Fruit fly (Drosophila melanogaster) whole organism, embryonic: ENCODE results near the gene CG2767.

Experiments used
- ATbp ChIP-seq: fragments of 200-800 bp; sonication (Bioruptor generic); optimal IDR thresholded peaks from 2 replicates; lab custom pipeline; 2017; ENCODE audit warnings: missing biosample characterization, mild to moderate bottlenecking, missing genetic modification characterization, missing genetic modification reagents
- Asciz ChIP-seq: fragments of 200-800 bp; sonication (Bioruptor generic); optimal IDR thresholded peaks from 2 replicates; lab custom pipeline; 2017; ENCODE audit warnings: missing biosample characterization, mild to moderate bottlenecking, missing genetic modification characterization, missing genetic modification reagents
- Awh ChIP-seq: fragments of 200-800 bp; sonication (Bioruptor generic); IDR thresholded peaks from 2 replicates; pipeline ENCODE4, ENCODE4 v1.3.6; 2022; ENCODE audit warnings: missing biosample characterization, missing genetic modification characterization
- BEAF-32 ChIP-seq: fragments of 200-800 bp; sonication (Bioruptor generic); optimal IDR thresholded peaks from 3 replicates; lab custom pipeline; 2017; ENCODE audit warnings: missing biosample characterization, missing genetic modification characterization, mild to moderate bottlenecking, moderate library complexity, missing genetic modification reagents
- C15 ChIP-seq: fragments of 200-800 bp; sonication (Bioruptor generic); IDR thresholded peaks from 3 replicates; pipeline ENCODE4 v1.3.6; 2022; ENCODE audit warnings: missing biosample characterization, missing genetic modification characterization
- CG11456 ChIP-seq: fragments of 200-800 bp; sonication (Bioruptor generic); IDR thresholded peaks from 3 replicates; pipeline ENCODE4 v1.3.6; 2022; ENCODE audit warnings: missing biosample characterization, missing genetic modification characterization
- CG12071 ChIP-seq: fragments of 200-800 bp; sonication (Bioruptor generic); optimal IDR thresholded peaks from 3 replicates; lab custom pipeline; 2018; ENCODE audit warnings: missing biosample characterization, mild to moderate bottlenecking, missing genetic modification characterization
- CG12219 ChIP-seq: fragments of 200-800 bp; sonication (Bioruptor generic); optimal IDR thresholded peaks from 3 replicates; lab custom pipeline; 2018; ENCODE audit warnings: missing biosample characterization, mild to moderate bottlenecking, missing genetic modification characterization
- CG15514 ChIP-seq: fragments of 200-800 bp; sonication (Bioruptor generic); optimal IDR thresholded peaks from 3 replicates; lab custom pipeline; 2017; ENCODE audit warnings: missing biosample characterization, missing genetic modification characterization, mild to moderate bottlenecking, moderate library complexity, missing genetic modification reagents
- CG2712 ChIP-seq: fragments of 200-800 bp; optimal IDR thresholded peaks from 3 replicates; lab custom pipeline; 2019; ENCODE audit warnings: missing biosample characterization, mild to moderate bottlenecking, missing genetic modification characterization, moderate library complexity
- CG32772 ChIP-seq: fragments of 200-800 bp; sonication (Bioruptor generic); IDR thresholded peaks from 2 replicates; pipeline ENCODE4 v1.3.6; 2022; ENCODE audit warnings: missing biosample characterization, missing genetic modification characterization
- CG34224 ChIP-seq: fragments of 200-800 bp; sonication (Bioruptor generic); IDR thresholded peaks from 3 replicates; pipeline ENCODE4 v1.3.6; 2022; ENCODE audit warnings: missing biosample characterization, missing genetic modification characterization; ENCODE audit not compliant: partially characterized antibody
- CG4404 ChIP-seq: fragments of 200-800 bp; sonication (Bioruptor generic); IDR thresholded peaks from 2 replicates; pipeline ENCODE4 v1.3.6; 2022; ENCODE audit warnings: missing biosample characterization, missing genetic modification characterization
- CG7271 ChIP-seq: fragments of 200-800 bp; sonication (Bioruptor generic); optimal IDR thresholded peaks from 2 replicates; lab custom pipeline; 2018; ENCODE audit warnings: missing biosample characterization, mild to moderate bottlenecking, missing genetic modification characterization, moderate library complexity
- CG7372 ChIP-seq: fragments of 200-800 bp; sonication (Bioruptor generic); IDR thresholded peaks from 2 replicates; pipeline ENCODE4 v1.3.6; 2022; ENCODE audit warnings: missing biosample characterization, missing genetic modification characterization
- CG8281 ChIP-seq: fragments of 200-800 bp; sonication (Bioruptor generic); optimal IDR thresholded peaks from 2 replicates; lab custom pipeline; 2018; ENCODE audit warnings: missing biosample characterization, mild to moderate bottlenecking, missing genetic modification characterization, moderate library complexity
- CG8478 ChIP-seq: fragments of >200 bp; optimal IDR thresholded peaks from 2 replicates; lab custom pipeline; 2018
- CG9817 ChIP-seq: fragments of 200-800 bp; sonication (Bioruptor generic); optimal IDR thresholded peaks from 2 replicates; lab custom pipeline; 2018; ENCODE audit warnings: missing biosample characterization, mild to moderate bottlenecking, missing genetic modification characterization, moderate library complexity
- CHES-1-like ChIP-seq: fragments of 200-800 bp; sonication (Bioruptor generic); optimal IDR thresholded peaks from 2 replicates; lab custom pipeline; 2016; ENCODE audit warnings: missing biosample characterization, missing genetic modification characterization
- Drgx ChIP-seq: fragments of 200-800 bp; sonication (Bioruptor generic); IDR thresholded peaks from 2 replicates; pipeline ENCODE4 v1.3.6; 2022; ENCODE audit warnings: missing biosample characterization, missing genetic modification characterization
- E2f2 ChIP-seq: fragments of 200-800 bp; sonication (Bioruptor generic); IDR thresholded peaks from 2 replicates; pipeline ENCODE4 v1.3.6; 2022; ENCODE audit warnings: missing biosample characterization, missing genetic modification characterization
- Fer1 ChIP-seq: fragments of 200-800 bp; sonication (Bioruptor generic); optimal IDR thresholded peaks from 2 replicates; lab custom pipeline; 2017; ENCODE audit warnings: missing biosample characterization, mild to moderate bottlenecking, missing genetic modification characterization
- Fer2 ChIP-seq: fragments of 200-800 bp; sonication (Bioruptor generic); optimal IDR thresholded peaks from 2 replicates; lab custom pipeline; 2018; ENCODE audit warnings: missing biosample characterization, mild to moderate bottlenecking, missing genetic modification characterization, moderate library complexity
- Nf-YC ChIP-seq: fragments of 200-800 bp; optimal IDR thresholded peaks from 3 replicates; lab custom pipeline; 2019; ENCODE audit warnings: missing biosample characterization, mild to moderate bottlenecking, missing genetic modification characterization, moderate library complexity
- Opbp ChIP-seq: fragments of 200-800 bp; sonication (Bioruptor generic); IDR thresholded peaks from 3 replicates; pipeline ENCODE4 v1.3.6; 2022; ENCODE audit warnings: missing biosample characterization, missing genetic modification characterization; ENCODE audit not compliant: partially characterized antibody
- Optix ChIP-seq: fragments of 200-800 bp; sonication (Bioruptor generic); IDR thresholded peaks from 3 replicates; pipeline ENCODE4 v1.3.6; 2022; ENCODE audit warnings: missing biosample characterization, missing genetic modification characterization
- Sry-β ChIP-seq: fragments of 200-800 bp; sonication (Bioruptor generic); optimal IDR thresholded peaks from 2 replicates; lab custom pipeline; 2018; ENCODE audit warnings: missing biosample characterization, mild to moderate bottlenecking, missing genetic modification characterization, moderate library complexity
- ab ChIP-seq: fragments of 200-800 bp; sonication (Bioruptor generic); optimal IDR thresholded peaks from 2 replicates; lab custom pipeline; 2016; ENCODE audit warnings: missing biosample characterization, missing genetic modification characterization
- abd-A ChIP-seq: fragments of 200-800 bp; sonication (Bioruptor generic); optimal IDR thresholded peaks from 3 replicates; lab custom pipeline; 2019; ENCODE audit warnings: missing biosample characterization, mild to moderate bottlenecking, missing genetic modification characterization, moderate library complexity
- ara ChIP-seq: fragments of 200-800 bp; sonication (Bioruptor generic); IDR thresholded peaks from 2 replicates; pipeline ENCODE4 v1.3.6; 2022; ENCODE audit warnings: missing biosample characterization, missing genetic modification characterization
- caup ChIP-seq: fragments of 200-800 bp; sonication (Bioruptor generic); optimal IDR thresholded peaks from 3 replicates; lab custom pipeline; 2017; ENCODE audit warnings: missing biosample characterization, mild to moderate bottlenecking, missing genetic modification characterization, moderate library complexity; ENCODE audit not compliant: severe bottlenecking
- chif ChIP-seq, 2 experiments: fragments of 200-800 bp; sonication (Bioruptor generic); optimal IDR thresholded peaks; 3 replicates each; lab custom pipeline; 2016; ENCODE audit warnings: missing biosample characterization in 2 of 2, missing genetic modification characterization in 2 of 2
- chn ChIP-seq: fragments of 200-800 bp; sonication (Bioruptor generic); optimal IDR thresholded peaks from 2 replicates; lab custom pipeline; 2016; ENCODE audit warnings: missing biosample characterization, missing genetic modification characterization
- corto ChIP-seq: fragments of 200-800 bp; sonication (Bioruptor generic); optimal IDR thresholded peaks from 2 replicates; lab custom pipeline; 2016; ENCODE audit warnings: missing biosample characterization, mild to moderate bottlenecking, missing genetic modification characterization, moderate library complexity
- dan ChIP-seq: fragments of 200-800 bp; sonication (Bioruptor generic); IDR thresholded peaks from 2 replicates; pipeline ENCODE4 v1.3.6; 2022; ENCODE audit warnings: missing biosample characterization, missing genetic modification characterization
- fru ChIP-seq: fragments of >200 bp; optimal IDR thresholded peaks from 2 replicates; lab custom pipeline; 2017
- hbn ChIP-seq: fragments of 200-800 bp; sonication (Bioruptor generic); IDR thresholded peaks from 2 replicates; pipeline ENCODE4 v1.3.6; 2022; ENCODE audit warnings: missing biosample characterization, missing genetic modification characterization; ENCODE audit not compliant: partially characterized antibody
- insv ChIP-seq, 2 experiments: fragments of 200-800 bp; sonication (Bioruptor generic); optimal IDR thresholded peaks; 3 replicates each; lab custom pipeline; 2016 to 2018; ENCODE audit warnings: missing biosample characterization in 2 of 2, missing genetic modification characterization in 2 of 2
- knrl ChIP-seq: fragments of 200-800 bp; sonication (Bioruptor generic); IDR thresholded peaks from 3 replicates; pipeline ENCODE4 v1.3.6; 2022; ENCODE audit warnings: missing biosample characterization, missing genetic modification characterization; ENCODE audit not compliant: partially characterized antibody
- lilli ChIP-seq: fragments of 200-800 bp; sonication (Bioruptor generic); optimal IDR thresholded peaks from 3 replicates; lab custom pipeline; 2016; ENCODE audit warnings: missing biosample characterization, missing genetic modification characterization
- nerfin-1 ChIP-seq: fragments of 200-800 bp; sonication (Bioruptor generic); optimal IDR thresholded peaks from 3 replicates; lab custom pipeline; 2019; ENCODE audit warnings: missing biosample characterization, mild to moderate bottlenecking, missing genetic modification characterization, moderate library complexity
- psq ChIP-seq: fragments of 200-800 bp; sonication (Bioruptor generic); optimal IDR thresholded peaks from 2 replicates; lab custom pipeline; 2017; ENCODE audit warnings: missing biosample characterization, missing genetic modification characterization
- sd ChIP-seq: fragments of 200-800 bp; sonication (Bioruptor generic); optimal IDR thresholded peaks from 3 replicates; lab custom pipeline; 2018; ENCODE audit warnings: missing biosample characterization, mild to moderate bottlenecking, missing genetic modification characterization, moderate library complexity
- shn ChIP-seq: fragments of 200-800 bp; sonication (Bioruptor generic); optimal IDR thresholded peaks from 3 replicates; lab custom pipeline; 2016; ENCODE audit warnings: missing biosample characterization, missing genetic modification characterization
- slbo ChIP-seq: fragments of 200-800 bp; sonication (Bioruptor generic); IDR thresholded peaks from 2 replicates; pipeline ENCODE4 v1.3.6; 2022; ENCODE audit warnings: missing biosample characterization, missing genetic modification characterization
- sr ChIP-seq: fragments of 200-800 bp; sonication (Bioruptor generic); IDR thresholded peaks from 3 replicates; pipeline ENCODE4 v1.3.6; 2022; ENCODE audit warnings: missing biosample characterization, missing genetic modification characterization
- tx ChIP-seq: fragments of 200-800 bp; sonication (Bioruptor generic); optimal IDR thresholded peaks from 2 replicates; lab custom pipeline; 2016; ENCODE audit warnings: missing biosample characterization, missing genetic modification characterization
- unpg ChIP-seq: fragments of 200-800 bp; sonication (Bioruptor generic); optimal IDR thresholded peaks from 3 replicates; lab custom pipeline; 2018; ENCODE audit warnings: missing biosample characterization, mild to moderate bottlenecking, missing genetic modification characterization, moderate library complexity

CG2767 gene

DNA sequence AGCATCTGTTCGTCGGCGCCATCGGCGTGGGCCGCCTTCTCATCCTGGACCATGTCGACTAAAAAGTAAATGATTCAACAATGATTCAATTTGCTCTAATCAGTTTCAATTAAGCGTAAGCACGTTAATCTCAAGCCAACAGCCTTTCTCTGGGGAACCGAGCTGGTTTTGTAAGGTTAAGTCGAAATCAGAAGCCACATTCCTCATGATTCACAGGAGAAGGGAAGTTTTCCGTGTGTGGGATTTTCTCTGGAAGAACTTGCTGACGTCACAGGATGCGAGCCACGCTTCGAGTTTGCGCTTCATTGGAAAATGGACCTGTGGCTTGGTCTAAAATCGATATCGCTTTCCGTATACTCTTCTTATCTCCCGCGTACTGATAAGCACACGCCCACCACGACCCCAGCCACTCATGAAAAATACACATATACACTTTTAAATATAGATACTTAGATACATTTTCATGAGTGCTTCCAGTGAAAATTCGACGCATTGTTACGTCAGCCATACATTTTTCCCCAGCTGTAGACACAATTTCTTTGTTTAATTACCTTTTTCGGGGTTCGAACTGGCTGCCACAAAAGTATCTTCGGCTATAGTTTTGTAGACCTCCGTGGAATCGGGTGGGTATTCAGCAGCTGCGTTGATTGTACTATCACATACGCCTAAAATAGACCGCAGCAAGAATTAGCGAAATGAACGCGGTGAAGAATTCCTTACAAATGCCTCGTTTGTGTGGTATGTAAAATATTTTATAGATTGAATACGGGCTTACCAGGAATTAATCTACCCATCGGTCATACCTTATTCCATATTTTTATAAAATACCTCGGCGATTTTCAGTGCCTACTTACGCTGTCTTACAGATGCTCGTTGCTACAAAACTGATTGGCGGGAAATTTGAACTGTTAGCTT is 30.6 kb downstream of the CG2767 start (continued):
- TF ChIP-seq Nf-YC (peak; percentile 54), unpg (GFP tag; lab: Kevin White, UChicago) (peak; percentile 22), CG12071 (GFP tag; lab: Kevin White, UChicago) (no peak), C15 (GFP tag; lab: Robert Waterston, UW) (no peak), CG15514 (GFP tag; lab: Kevin White, UChicago) (peak; percentile 77), caup (GFP tag; lab: Kevin White, UChicago) (peak; percentile 10), CG2712 (tag; lab: Kevin White, UChicago) (peak; percentile 67), nerfin-1 (no peak), psq (no peak), hbn (GFP tag; lab: Robert Waterston, UW) (no peak), CG4404 (GFP tag; lab: Robert Waterston, UW) (no peak), abd-A (tag; lab: Kevin White, UChicago) (peak; percentile 89), Asciz (GFP tag; lab: Kevin White, UChicago) (no peak), E2f2 (GFP tag; lab: Robert Waterston, UW) (peak; percentile 100), CG11456 (GFP tag; lab: Robert Waterston, UW) (no peak), ara (GFP tag; lab: Robert Waterston, UW) (no peak), Drgx (no peak), dan (GFP tag; lab: Robert Waterston, UW) (no peak), slbo (0 out of 2 replicates have a peak, but pooled peaks have one; percentile 10), chn (GFP tag; lab: Kevin White, UChicago) (no peak), knrl (GFP tag; lab: Robert Waterston, UW) (peak; percentile 46; the same call in 1 of the 3 replicates), insv (GFP tag; optimal IDR thresholded peaks at IDR 0.05; lab: Kevin White, UChicago) (peak in 1 of 2 experiments; percentile 31), CG9817 (tag; lab: Kevin White, UChicago) (no peak), CG32772 (GFP tag; lab: Robert Waterston, UW) (no peak), BEAF-32 (GFP tag; lab: Kevin White, UChicago) (peak; percentile 55), CG12219 (GFP tag; lab: Kevin White, UChicago) (peak; percentile 21), CHES-1-like (GFP tag; lab: Kevin White, UChicago) (peak; percentile 9), Opbp (GFP tag; lab: Robert Waterston, UW) (peak; percentile 58; the same call in 1 of the 3 replicates), sd (peak; percentile 99), Fer1 (peak; percentile 64), lilli (peak; percentile 43), ATbp (no peak), CG8281 (tag; lab: Kevin White, UChicago) (no peak), corto (GFP tag; lab: Kevin White, UChicago) (peak; percentile 39), CG34224 (no peak), Fer2 (tag; lab: Kevin White, UChicago) (no peak), CG7372 (GFP tag; lab: Robert Waterston, UW) (no peak), Awh (no peak), CG7271 (tag; lab: Kevin White, UChicago) (peak; percentile 15), tx (GFP tag; lab: Kevin White, UChicago) (peak; percentile 42), Sry-β (GFP tag; lab: Kevin White, UChicago) (no peak), sr (GFP tag; lab: Robert Waterston, UW) (peak; percentile 59; the same call in 1 of the 3 replicates), Optix (GFP tag; lab: Robert Waterston, UW) (no peak), CG8478 (lab: Kevin White, UChicago) (no peak), chif (GFP tag; optimal IDR thresholded peaks at IDR 0.05; lab: Kevin White, UChicago) (peak in 1 of 2 experiments; percentile 17), fru (no peak), ab (GFP tag; lab: Kevin White, UChicago) (no peak), shn (GFP tag; lab: Kevin White, UChicago) (peak; percentile 2)
